Worm (Caenorhabditis elegans) whole organism, L4/young adult: ENCODE results near the gene ZK262.2.

Source experiments
- W03F9.2 ChIP-seq: fragments of 150-350 bp; optimal IDR thresholded peaks from 2 replicates; lab custom pipeline; 2014; ENCODE audit warnings: missing biosample characterization, missing genetic modification characterization
- him-1 ChIP-seq: sonication (generic microtip); optimal IDR thresholded peaks from 2 replicates; lab custom pipeline; 2016; ENCODE audit warnings: missing genotype, missing genetic modification reagents, missing genetic modification characterization, missing compliant biosample characterization

ce11 chrV:18444118-18444517 lies 31.3 kb upstream of the ZK262.2 start, which contains the start of gene ZK228.1:
- no peak for TF ChIP-seq W03F9.2 (tag; lab: Kevin White, UChicago)
- TF ChIP-seq him-1 (tag; lab: Kevin White, UChicago) = no peak
